Worm (Caenorhabditis elegans) whole organism, young adult: Measurements from ENCODE around the gene agr-1.

Experiments used
- F37B4.10 ChIP-seq: fragments of 200-800 bp; sonication (Bioruptor generic); IDR thresholded peaks from 2 replicates; pipeline ENCODE4 v1.3.6; 2022; ENCODE audit warnings: missing genetic modification characterization, missing compliant biosample characterization
- K11D2.4 ChIP-seq: fragments of 200-800 bp; sonication (Bioruptor generic); IDR thresholded peaks from 2 replicates; pipeline ENCODE4 v1.3.6; 2022; ENCODE audit warnings: missing genetic modification reagents, missing genetic modification characterization, missing compliant biosample characterization
- T07F8.4 ChIP-seq: sonication (generic microtip); optimal IDR thresholded peaks from 2 replicates; lab custom pipeline; 2016; ENCODE audit warnings: mild to moderate bottlenecking, missing genetic modification characterization, moderate library complexity, missing compliant biosample characterization
- Y53G8AR.9 ChIP-seq: fragments of 200-800 bp; sonication (Bioruptor generic); conservative IDR thresholded peaks from 2 replicates; pipeline ENCODE4 v1.3.6; 2022; ENCODE audit warnings: missing genetic modification reagents, missing genetic modification characterization, missing compliant biosample characterization
- ZK185.1 ChIP-seq: sonication (generic microtip); optimal IDR thresholded peaks from 2 replicates; lab custom pipeline; 2016; ENCODE audit warnings: mild to moderate bottlenecking, missing genetic modification characterization, missing compliant biosample characterization; ENCODE audit not compliant: poor library complexity, severe bottlenecking
- akir-1 ChIP-seq: fragments of 200-800 bp; sonication (Bioruptor generic); optimal IDR thresholded peaks from 2 replicates; lab custom pipeline; 2018; ENCODE audit warnings: mild to moderate bottlenecking, missing genetic modification characterization, moderate library complexity, missing compliant biosample characterization
- ama-1 ChIP-seq, 3 experiments: fragments of 150-350 bp in 1 of 3; sonication (generic microtip) in 2 of 3; optimal IDR thresholded peaks; 2 replicates each; lab custom pipeline; 2014 to 2018; ENCODE audit warnings: missing biosample characterization in 2 of 3, missing genetic modification characterization in 2 of 3, missing genetic modification reagents in 2 of 3
- attf-6 ChIP-seq: fragments of 200-800 bp; sonication (Bioruptor generic); IDR thresholded peaks from 2 replicates; pipeline ENCODE4 v1.3.6; 2022; ENCODE audit warnings: missing genetic modification reagents, missing genetic modification characterization, missing compliant biosample characterization
- bed-1 ChIP-seq: fragments of 200-800 bp; sonication (Bioruptor generic); IDR thresholded peaks from 2 replicates; pipeline ENCODE4 v1.3.6; 2022; ENCODE audit warnings: missing genetic modification reagents, missing genetic modification characterization, missing compliant biosample characterization
- ccch-3 ChIP-seq: fragments of 200-800 bp; sonication (Bioruptor generic); optimal IDR thresholded peaks from 2 replicates; lab custom pipeline; 2018; ENCODE audit warnings: mild to moderate bottlenecking, missing genetic modification characterization, missing compliant biosample characterization
- ceh-27 ChIP-seq: fragments of 200-800 bp; sonication (Bioruptor generic); optimal IDR thresholded peaks from 2 replicates; lab custom pipeline; 2018; ENCODE audit warnings: mild to moderate bottlenecking, missing genetic modification characterization, moderate library complexity, missing compliant biosample characterization
- ceh-40 ChIP-seq: fragments of 200-800 bp; sonication (Bioruptor generic); IDR thresholded peaks from 2 replicates; pipeline ENCODE4 v1.3.6; 2022; ENCODE audit warnings: missing genetic modification characterization, missing compliant biosample characterization
- ceh-58 ChIP-seq: fragments of 200-800 bp; sonication (Bioruptor generic); IDR thresholded peaks from 2 replicates; pipeline ENCODE4 v1.3.6; 2022; ENCODE audit warnings: missing genetic modification characterization, missing compliant biosample characterization
- dox-1 ChIP-seq: fragments of 200-800 bp; sonication (Bioruptor generic); IDR thresholded peaks from 2 replicates; pipeline ENCODE4 v1.3.6; 2022; ENCODE audit warnings: missing genetic modification reagents, missing genetic modification characterization, missing compliant biosample characterization
- egl-18 ChIP-seq: fragments of 200-800 bp; sonication (Bioruptor generic); IDR thresholded peaks from 2 replicates; pipeline ENCODE4 v1.3.6; 2022; ENCODE audit warnings: missing genetic modification reagents, missing genetic modification characterization, missing compliant biosample characterization
- ekl-4 ChIP-seq: fragments of 200-800 bp; sonication (Bioruptor generic); IDR thresholded peaks from 2 replicates; pipeline ENCODE4 v1.3.6; 2022; ENCODE audit warnings: missing genetic modification reagents, missing genetic modification characterization, missing compliant biosample characterization
- fkh-3 ChIP-seq: sonication (generic microtip); optimal IDR thresholded peaks from 2 replicates; lab custom pipeline; 2016; ENCODE audit warnings: mild to moderate bottlenecking, missing genetic modification characterization, missing compliant biosample characterization
- gei-17 ChIP-seq: fragments of 200-800 bp; sonication (Bioruptor generic); optimal IDR thresholded peaks from 2 replicates; lab custom pipeline; 2018; ENCODE audit warnings: mild to moderate bottlenecking, missing genetic modification characterization, missing compliant biosample characterization
- him-1 ChIP-seq: sonication (generic microtip); optimal IDR thresholded peaks from 2 replicates; lab custom pipeline; 2016; ENCODE audit warnings: missing genotype, missing genetic modification reagents, missing genetic modification characterization, missing compliant biosample characterization
- hmg-20 ChIP-seq: fragments of 200-800 bp; sonication (Bioruptor generic); IDR thresholded peaks from 2 replicates; pipeline ENCODE4 v1.3.6; 2022; ENCODE audit warnings: missing genetic modification reagents, missing genetic modification characterization, missing compliant biosample characterization
- hsf-1 ChIP-seq: fragments of 200-800 bp; sonication (Bioruptor generic); IDR thresholded peaks from 2 replicates; pipeline ENCODE4 v1.3.6; 2022; ENCODE audit warnings: missing genetic modification reagents, missing genetic modification characterization, missing compliant biosample characterization
- lag-1 ChIP-seq: fragments of 200-800 bp; sonication (Bioruptor generic); IDR thresholded peaks from 2 replicates; pipeline ENCODE4 v1.3.6; 2022; ENCODE audit warnings: missing genetic modification reagents, missing genetic modification characterization, missing compliant biosample characterization
- let-526 ChIP-seq: fragments of 200-800 bp; sonication (Bioruptor generic); IDR thresholded peaks from 2 replicates; pipeline ENCODE4 v1.3.6; 2022; ENCODE audit warnings: missing genetic modification reagents, missing genetic modification characterization, missing compliant biosample characterization
- lin-40 ChIP-seq: sonication (generic microtip); optimal IDR thresholded peaks from 2 replicates; lab custom pipeline; 2016; ENCODE audit warnings: missing genetic modification characterization, mild to moderate bottlenecking, missing compliant biosample characterization, missing genotype, missing genetic modification reagents
- lin-54 ChIP-seq: fragments of 200-800 bp; sonication (Bioruptor generic); optimal IDR thresholded peaks from 2 replicates; lab custom pipeline; 2018; ENCODE audit warnings: mild to moderate bottlenecking, missing genetic modification characterization, missing compliant biosample characterization
- lir-1 ChIP-seq: fragments of 200-800 bp; sonication (Bioruptor generic); conservative IDR thresholded peaks from 2 replicates; pipeline ENCODE4 v1.3.6; 2022; ENCODE audit warnings: missing genetic modification reagents, missing genetic modification characterization, missing compliant biosample characterization
- lsl-1 ChIP-seq: fragments of 200-800 bp; sonication (Bioruptor generic); optimal IDR thresholded peaks from 2 replicates; lab custom pipeline; 2018; ENCODE audit warnings: mild to moderate bottlenecking, missing genetic modification characterization, moderate library complexity, missing compliant biosample characterization
- lsy-27 ChIP-seq: sonication (generic microtip); optimal IDR thresholded peaks from 2 replicates; lab custom pipeline; 2017; ENCODE audit warnings: missing genetic modification characterization, mild to moderate bottlenecking, missing compliant biosample characterization, antibody characterized with exemption, missing genotype, borderline replicate concordance; ENCODE audit not compliant: insufficient read depth
- madf-6 ChIP-seq: fragments of 200-800 bp; sonication (Bioruptor generic); IDR thresholded peaks from 2 replicates; pipeline ENCODE4 v1.3.6; 2022; ENCODE audit warnings: missing genetic modification reagents, missing genetic modification characterization, missing compliant biosample characterization
- mel-28 ChIP-seq: sonication (generic microtip); optimal IDR thresholded peaks from 2 replicates; lab custom pipeline; 2016; ENCODE audit warnings: borderline replicate concordance, mild to moderate bottlenecking, missing genetic modification characterization, missing compliant biosample characterization
- mes-4 ChIP-seq: sonication (generic microtip); optimal IDR thresholded peaks from 2 replicates; lab custom pipeline; 2016; ENCODE audit warnings: missing genotype, missing genetic modification characterization, missing compliant biosample characterization
- nfya-1 ChIP-seq: sonication (generic microtip); optimal IDR thresholded peaks from 2 replicates; lab custom pipeline; 2017; ENCODE audit warnings: antibody characterized with exemption, missing compliant biosample characterization, missing genetic modification characterization, borderline replicate concordance; ENCODE audit not compliant: insufficient read depth
- nfya-2 ChIP-seq: fragments of 200-800 bp; sonication (Bioruptor generic); IDR thresholded peaks from 2 replicates; pipeline ENCODE4 v1.3.6; 2022; ENCODE audit warnings: missing genetic modification reagents, missing genetic modification characterization, missing compliant biosample characterization
- nhr-27 ChIP-seq: fragments of 200-800 bp; sonication (Bioruptor generic); optimal IDR thresholded peaks from 2 replicates; lab custom pipeline; 2018; ENCODE audit warnings: mild to moderate bottlenecking, missing genetic modification characterization, moderate library complexity, missing compliant biosample characterization
- nhr-90 ChIP-seq: sonication (generic microtip); optimal IDR thresholded peaks from 2 replicates; lab custom pipeline; 2016; ENCODE audit warnings: missing genotype, mild to moderate bottlenecking, missing genetic modification characterization, missing compliant biosample characterization
- rec-8 ChIP-seq, 2 experiments: sonication (generic microtip); optimal IDR thresholded peaks; 2 replicates each; lab custom pipeline; 2016; ENCODE audit warnings: mild to moderate bottlenecking in 2 of 2, missing genetic modification characterization in 2 of 2, missing genetic modification reagents in 2 of 2, missing genotype in 2 of 2, missing biosample characterization in 1 of 2, missing compliant biosample characterization in 1 of 2, moderate library complexity in 1 of 2
- sdz-38 ChIP-seq: sonication (generic microtip); optimal IDR thresholded peaks from 2 replicates; lab custom pipeline; 2016; ENCODE audit warnings: missing genotype, missing genetic modification characterization, missing compliant biosample characterization
- snpc-1.3 ChIP-seq: sonication (generic microtip); optimal IDR thresholded peaks from 2 replicates; lab custom pipeline; 2017; ENCODE audit warnings: missing genetic modification characterization, mild to moderate bottlenecking, missing compliant biosample characterization, antibody characterized with exemption, moderate library complexity, missing genotype, missing genetic modification reagents; ENCODE audit not compliant: insufficient read depth
- somi-1 ChIP-seq: fragments of 200-800 bp; sonication (Bioruptor generic); optimal IDR thresholded peaks from 2 replicates; lab custom pipeline; 2018; ENCODE audit warnings: mild to moderate bottlenecking, missing genetic modification characterization, missing compliant biosample characterization
- tbp1 ChIP-seq: fragments of 200-800 bp; sonication (Bioruptor generic); optimal IDR thresholded peaks from 2 replicates; lab custom pipeline; 2018; ENCODE audit warnings: mild to moderate bottlenecking, missing genetic modification characterization, missing compliant biosample characterization
- xnd-1 ChIP-seq: sonication (generic microtip); optimal IDR thresholded peaks from 2 replicates; lab custom pipeline; 2016; ENCODE audit warnings: missing genotype, missing genetic modification reagents, missing genetic modification characterization, missing compliant biosample characterization
- zim-3 ChIP-seq: sonication (generic microtip); optimal IDR thresholded peaks from 2 replicates; lab custom pipeline; 2017; ENCODE audit warnings: mild to moderate bottlenecking, missing genetic modification characterization, moderate library complexity, missing compliant biosample characterization
- ztf-18 ChIP-seq: sonication (generic microtip); optimal IDR thresholded peaks from 2 replicates; lab custom pipeline; 2016; ENCODE audit warnings: missing genotype, mild to moderate bottlenecking, missing genetic modification characterization, missing compliant biosample characterization
- ztf-22 ChIP-seq: fragments of 200-800 bp; sonication (Bioruptor generic); optimal IDR thresholded peaks from 2 replicates; lab custom pipeline; 2018; ENCODE audit warnings: mild to moderate bottlenecking, missing genetic modification characterization, moderate library complexity, missing compliant biosample characterization
- ztf-26 ChIP-seq: sonication (generic microtip); optimal IDR thresholded peaks from 2 replicates; lab custom pipeline; 2017; ENCODE audit warnings: missing genetic modification characterization, missing compliant biosample characterization
- ztf-28 ChIP-seq: fragments of 200-800 bp; sonication (Bioruptor generic); IDR thresholded peaks from 2 replicates; pipeline ENCODE4 v1.3.6; 2022; ENCODE audit warnings: missing genetic modification reagents, missing genetic modification characterization, missing compliant biosample characterization
- ztf-6 ChIP-seq: fragments of 200-800 bp; sonication (Bioruptor generic); IDR thresholded peaks from 2 replicates; pipeline ENCODE4 v1.3.6; 2022; ENCODE audit warnings: missing genetic modification reagents, missing genetic modification characterization, missing compliant biosample characterization

The agr-1 gene

ce11 chrII:6776418-6777034, 1.6 kb upstream of the agr-1 start, which contains the start of gene ssup-72 (continued):
- TF ChIP-seq tbp1 (GFP tag; lab: Kevin White, UChicago) (peak; percentile 22), ztf-28 (no peak), T07F8.4 (tag; lab: Kevin White, UChicago) (no peak), attf-6 (GFP tag; lab: Robert Waterston, UW) (no peak), akir-1 (no peak), mes-4 (tag; lab: Kevin White, UChicago) (no peak), ztf-22 (GFP tag; lab: Kevin White, UChicago) (no peak), K11D2.4 (0 out of 2 replicates have a peak, but pooled peaks have one; percentile 32), him-1 (tag; lab: Kevin White, UChicago) (peak; percentile 9), fkh-3 (tag; lab: Kevin White, UChicago) (no peak), madf-6 (peak; percentile 81), ceh-27 (GFP tag; lab: Kevin White, UChicago) (peak; percentile 55), rec-8 (tag; optimal IDR thresholded peaks at IDR 0.05; lab: Kevin White, UChicago) (no peak), ccch-3 (no peak), lsl-1 (peak; percentile 60), lag-1 (GFP tag; lab: Robert Waterston, UW) (no peak), ceh-40 (GFP tag; lab: Robert Waterston, UW) (no peak), ztf-26 (tag; lab: Kevin White, UChicago) (no peak), ztf-6 (GFP tag; lab: Robert Waterston, UW) (no peak), somi-1 (GFP tag; lab: Kevin White, UChicago) (no peak), Y53G8AR.9 (GFP tag; lab: Robert Waterston, UW) (no peak), dox-1 (GFP tag; lab: Robert Waterston, UW) (peak; percentile 81), snpc-1.3 (no peak), lir-1 (GFP tag; lab: Robert Waterston, UW) (no peak), F37B4.10 (GFP tag; lab: Robert Waterston, UW) (no peak), lsy-27 (tag; lab: Kevin White, UChicago) (no peak), ztf-18 (tag; lab: Kevin White, UChicago) (peak; percentile 92), let-526 (GFP tag; lab: Robert Waterston, UW) (no peak), hsf-1 (GFP tag; lab: Robert Waterston, UW) (no peak), ceh-58 (no peak), lin-40 (tag; lab: Kevin White, UChicago) (peak; percentile 59), xnd-1 (peak; percentile 41), hmg-20 (no peak), lin-54 (GFP tag; lab: Kevin White, UChicago) (peak; percentile 78), mel-28 (tag; lab: Kevin White, UChicago) (no peak), ama-1 (optimal IDR thresholded peaks at IDR 0.05; lab: Kevin White, UChicago) (no peak), ama-1 (GFP tag; optimal IDR thresholded peaks at IDR 0.05; lab: Kevin White, UChicago) (no peak), gei-17 (GFP tag; lab: Kevin White, UChicago) (no peak), zim-3 (tag; lab: Kevin White, UChicago) (no peak), nhr-27 (tag; lab: Kevin White, UChicago) (no peak), ZK185.1 (peak; percentile 72), sdz-38 (no peak), nfya-2 (GFP tag; lab: Robert Waterston, UW) (no peak), egl-18 (no peak), nhr-90 (tag; lab: Kevin White, UChicago) (no peak), nfya-1 (tag; lab: Kevin White, UChicago) (no peak), bed-1 (GFP tag; lab: Robert Waterston, UW) (no peak), ekl-4 (GFP tag; lab: Robert Waterston, UW) (no peak)
